Worm (Caenorhabditis elegans): ENCODE results near the gene ZK1010.4.

DNA sequence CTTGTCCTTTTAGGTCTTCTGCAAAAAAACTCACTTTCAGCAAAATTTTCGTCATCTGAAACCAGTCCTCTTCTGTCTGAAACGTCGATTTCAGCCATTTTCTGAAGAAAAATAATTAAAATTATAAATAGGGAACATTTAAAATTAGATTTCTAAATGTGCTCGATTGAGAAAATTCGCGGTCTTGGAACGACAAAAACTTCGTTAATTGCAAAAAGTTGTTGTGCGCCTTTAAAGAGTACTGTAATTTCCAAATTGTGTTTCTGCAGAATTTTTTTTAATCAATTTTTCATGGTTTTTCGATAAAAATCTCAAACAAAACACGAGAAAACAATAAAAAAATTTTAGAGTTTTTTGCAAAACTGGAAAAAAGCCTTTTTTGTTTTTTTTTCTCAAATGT is 14.0 kb upstream of the ZK1010.4 start, which contains the start of gene ttm-1:
- TF ChIP-seq dao-5 (tag; optimal IDR thresholded peaks at IDR 0.05) (no peak), him-1 (tag; optimal IDR thresholded peaks at IDR 0.05) (no peak)
